Worm (Caenorhabditis elegans) whole organism, late embryonic: ENCODE results near the gene emg-1.

Experiments used
- C08G9.2 ChIP-seq: sonication (generic microtip); optimal IDR thresholded peaks from 2 replicates; lab custom pipeline; 2016; ENCODE audit warnings: mild to moderate bottlenecking, missing genetic modification characterization, moderate library complexity, missing compliant biosample characterization
- C38D4.7 ChIP-seq: fragments of 200-800 bp; sonication (Bioruptor generic); optimal IDR thresholded peaks from 2 replicates; lab custom pipeline; 2018; ENCODE audit warnings: mild to moderate bottlenecking, missing genetic modification characterization, moderate library complexity, missing compliant biosample characterization
- K09A11.1 ChIP-seq: sonication (generic microtip); optimal IDR thresholded peaks from 2 replicates; lab custom pipeline; 2017; ENCODE audit warnings: antibody characterized with exemption, mild to moderate bottlenecking, missing genetic modification characterization, missing compliant biosample characterization; ENCODE audit not compliant: insufficient read depth
- T23F11.4 ChIP-seq: fragments of 200-800 bp; sonication (Bioruptor generic); optimal IDR thresholded peaks from 2 replicates; lab custom pipeline; 2018; ENCODE audit warnings: mild to moderate bottlenecking, missing genetic modification characterization, missing compliant biosample characterization
- Y22D7AL.16 ChIP-seq: sonication (generic microtip); optimal IDR thresholded peaks from 2 replicates; lab custom pipeline; 2016; ENCODE audit warnings: missing genetic modification characterization, missing compliant biosample characterization
- ahr-1 ChIP-seq: sonication (generic microtip); optimal IDR thresholded peaks from 2 replicates; lab custom pipeline; 2016; ENCODE audit warnings: missing genetic modification characterization, missing compliant biosample characterization
- ama-1 ChIP-seq: fragments of 150-350 bp; optimal IDR thresholded peaks from 2 replicates; lab custom pipeline; 2014
- ceh-19 ChIP-seq: fragments of 200-800 bp; sonication (Bioruptor generic); optimal IDR thresholded peaks from 2 replicates; lab custom pipeline; 2018; ENCODE audit warnings: mild to moderate bottlenecking, missing genetic modification characterization, missing compliant biosample characterization
- ceh-22 ChIP-seq: sonication (generic microtip); optimal IDR thresholded peaks from 2 replicates; lab custom pipeline; 2017; ENCODE audit warnings: missing biosample characterization, missing genetic modification characterization
- ceh-24 ChIP-seq: sonication (generic microtip); optimal IDR thresholded peaks from 2 replicates; lab custom pipeline; 2016; ENCODE audit warnings: mild to moderate bottlenecking, missing genetic modification characterization, missing compliant biosample characterization
- ceh-30 ChIP-seq: fragments of 150-350 bp; optimal IDR thresholded peaks from 2 replicates; lab custom pipeline; 2014; ENCODE audit warnings: missing biosample characterization, missing genetic modification characterization
- ceh-31 ChIP-seq: sonication (generic microtip); optimal IDR thresholded peaks from 2 replicates; lab custom pipeline; 2016; ENCODE audit warnings: missing genetic modification characterization, missing compliant biosample characterization
- ceh-48 ChIP-seq: sonication (generic microtip); optimal IDR thresholded peaks from 2 replicates; lab custom pipeline; 2016; ENCODE audit warnings: missing genetic modification characterization, inconsistent platforms, missing compliant biosample characterization
- ceh-9 ChIP-seq: sonication (generic microtip); optimal IDR thresholded peaks from 2 replicates; lab custom pipeline; 2016; ENCODE audit warnings: mild to moderate bottlenecking, missing genetic modification characterization, inconsistent platforms, missing compliant biosample characterization
- che-1 ChIP-seq: sonication (generic microtip); optimal IDR thresholded peaks from 2 replicates; lab custom pipeline; 2016; ENCODE audit warnings: mild to moderate bottlenecking, missing genetic modification characterization, missing compliant biosample characterization
- dve-1 ChIP-seq: sonication (generic microtip); optimal IDR thresholded peaks from 2 replicates; lab custom pipeline; 2017; ENCODE audit warnings: antibody characterized with exemption, mild to moderate bottlenecking, missing genetic modification characterization, missing compliant biosample characterization
- elt-2 ChIP-seq: sonication (generic microtip); optimal IDR thresholded peaks from 2 replicates; lab custom pipeline; 2016; ENCODE audit warnings: missing genetic modification reagents, missing genetic modification characterization, missing compliant biosample characterization
- elt-4 ChIP-seq: sonication (generic microtip); optimal IDR thresholded peaks from 2 replicates; lab custom pipeline; 2016; ENCODE audit warnings: missing genetic modification characterization, missing compliant biosample characterization
- ets-4 ChIP-seq: sonication (generic microtip); optimal IDR thresholded peaks from 2 replicates; lab custom pipeline; 2016; ENCODE audit warnings: missing genetic modification characterization, missing compliant biosample characterization
- eyg-1 ChIP-seq: sonication (generic microtip); optimal IDR thresholded peaks from 2 replicates; lab custom pipeline; 2016; ENCODE audit warnings: missing genotype, missing genetic modification characterization, missing compliant biosample characterization
- fax-1 ChIP-seq: sonication (generic microtip); optimal IDR thresholded peaks from 2 replicates; lab custom pipeline; 2016; ENCODE audit warnings: missing genotype, missing genetic modification characterization, missing compliant biosample characterization
- fkh-10 ChIP-seq: fragments of 150-350 bp; optimal IDR thresholded peaks from 2 replicates; lab custom pipeline; 2014; ENCODE audit warnings: missing biosample characterization, missing genetic modification reagents, missing genetic modification characterization
- fkh-6 ChIP-seq: sonication (generic microtip); optimal IDR thresholded peaks from 2 replicates; lab custom pipeline; 2016; ENCODE audit warnings: missing genetic modification characterization, missing compliant biosample characterization
- gmeb-2 ChIP-seq: sonication (generic microtip); optimal IDR thresholded peaks from 2 replicates; lab custom pipeline; 2016; ENCODE audit warnings: missing genetic modification characterization, inconsistent platforms, missing compliant biosample characterization
- hlh-13 ChIP-seq: fragments of 200-800 bp; sonication (Bioruptor generic); optimal IDR thresholded peaks from 2 replicates; lab custom pipeline; 2018; ENCODE audit warnings: mild to moderate bottlenecking, missing genetic modification characterization, missing compliant biosample characterization
- hlh-15 ChIP-seq: sonication (generic microtip); optimal IDR thresholded peaks from 2 replicates; lab custom pipeline; 2016; ENCODE audit warnings: missing genetic modification characterization, missing compliant biosample characterization
- hlh-30 ChIP-seq: sonication (generic microtip); optimal IDR thresholded peaks from 2 replicates; lab custom pipeline; 2017; ENCODE audit warnings: antibody characterized with exemption, missing genetic modification characterization, missing compliant biosample characterization; ENCODE audit not compliant: insufficient read depth
- hlh-6 ChIP-seq: sonication (generic microtip); optimal IDR thresholded peaks from 2 replicates; lab custom pipeline; 2016; ENCODE audit warnings: missing genotype, missing genetic modification characterization, missing compliant biosample characterization
- lim-6 ChIP-seq: sonication (generic microtip); optimal IDR thresholded peaks from 2 replicates; lab custom pipeline; 2016; ENCODE audit warnings: missing genetic modification characterization, missing compliant biosample characterization
- lin-11 ChIP-seq: fragments of 200-800 bp; sonication (Bioruptor generic); optimal IDR thresholded peaks from 2 replicates; lab custom pipeline; 2018; ENCODE audit warnings: mild to moderate bottlenecking, missing genetic modification characterization, missing compliant biosample characterization
- madf-2 ChIP-seq: sonication (generic microtip); optimal IDR thresholded peaks from 2 replicates; lab custom pipeline; 2017; ENCODE audit warnings: missing genetic modification characterization, missing compliant biosample characterization
- mec-3 ChIP-seq: sonication (generic microtip); optimal IDR thresholded peaks from 2 replicates; lab custom pipeline; 2016; ENCODE audit warnings: borderline replicate concordance, missing genetic modification characterization, missing compliant biosample characterization
- nhr-232 ChIP-seq: sonication (generic microtip); optimal IDR thresholded peaks from 2 replicates; lab custom pipeline; 2016; ENCODE audit warnings: missing genetic modification characterization, missing compliant biosample characterization
- npax-4 ChIP-seq: sonication (generic microtip); optimal IDR thresholded peaks from 2 replicates; lab custom pipeline; 2016; ENCODE audit warnings: missing genetic modification characterization, missing compliant biosample characterization
- pag-3 ChIP-seq: sonication (generic microtip); optimal IDR thresholded peaks from 2 replicates; lab custom pipeline; 2016; ENCODE audit warnings: missing compliant biosample characterization, missing genetic modification characterization, borderline replicate concordance
- pat-9 ChIP-seq: fragments of 200-800 bp; sonication (Bioruptor generic); optimal IDR thresholded peaks from 2 replicates; lab custom pipeline; 2018; ENCODE audit warnings: mild to moderate bottlenecking, missing genetic modification characterization, moderate library complexity, missing compliant biosample characterization
- pax-1 ChIP-seq: fragments of 150-350 bp; optimal IDR thresholded peaks from 2 replicates; lab custom pipeline; 2014; ENCODE audit warnings: missing biosample characterization, missing genetic modification characterization
- pha-2 ChIP-seq: sonication (generic microtip); optimal IDR thresholded peaks from 2 replicates; lab custom pipeline; 2017; ENCODE audit warnings: mild to moderate bottlenecking, missing genetic modification characterization, missing compliant biosample characterization
- pha-4 ChIP-seq: fragments of 150-350 bp; optimal IDR thresholded peaks from 2 replicates; lab custom pipeline; 2018; ENCODE audit warnings: missing biosample characterization, missing genetic modification reagents, missing genetic modification characterization
- pqm-1 ChIP-seq: sonication (generic microtip); optimal IDR thresholded peaks from 2 replicates; lab custom pipeline; 2016; ENCODE audit warnings: missing genetic modification characterization, missing compliant biosample characterization
- pros-1 ChIP-seq: fragments of 150-350 bp; optimal IDR thresholded peaks from 2 replicates; lab custom pipeline; 2014; ENCODE audit warnings: missing biosample characterization, missing genetic modification reagents, missing genetic modification characterization
- ref-2 ChIP-seq: sonication (generic microtip); optimal IDR thresholded peaks from 2 replicates; lab custom pipeline; 2016; ENCODE audit warnings: missing genetic modification characterization, missing compliant biosample characterization
- rnt-1 ChIP-seq: sonication (generic microtip); optimal IDR thresholded peaks from 2 replicates; lab custom pipeline; 2016; ENCODE audit warnings: missing genetic modification characterization, missing compliant biosample characterization
- sdc-2 ChIP-seq: sonication (generic microtip); optimal IDR thresholded peaks from 2 replicates; lab custom pipeline; 2016; ENCODE audit warnings: missing genotype, missing genetic modification characterization, missing compliant biosample characterization
- sox-4 ChIP-seq: sonication (generic microtip); optimal IDR thresholded peaks from 2 replicates; lab custom pipeline; 2017; ENCODE audit warnings: mild to moderate bottlenecking, missing genetic modification characterization, inconsistent platforms, missing compliant biosample characterization
- syd-9 ChIP-seq: sonication (generic microtip); optimal IDR thresholded peaks from 2 replicates; lab custom pipeline; 2016; ENCODE audit warnings: mild to moderate bottlenecking, missing genetic modification characterization, moderate library complexity, missing compliant biosample characterization
- tbx-2 ChIP-seq: sonication (generic microtip); optimal IDR thresholded peaks from 2 replicates; lab custom pipeline; 2016; ENCODE audit warnings: missing genetic modification characterization, missing compliant biosample characterization
- tbx-7 ChIP-seq: sonication (generic microtip); optimal IDR thresholded peaks from 2 replicates; lab custom pipeline; 2016; ENCODE audit warnings: missing genotype, missing genetic modification characterization, missing compliant biosample characterization
- ttx-3 ChIP-seq: sonication (generic microtip); optimal IDR thresholded peaks from 2 replicates; lab custom pipeline; 2016; ENCODE audit warnings: missing genetic modification reagents, missing genetic modification characterization, missing compliant biosample characterization
- unc-3 ChIP-seq, 2 experiments: fragments of 200-800 bp in 1 of 2; sonication (Bioruptor generic) in 1 of 2; sonication (generic microtip) in 1 of 2; conservative IDR thresholded peaks in 1 of 2; optimal IDR thresholded peaks in 1 of 2; 2 replicates each; pipeline versions ENCODE4 v1.3.6 to Lab custom; 2016 to 2022; ENCODE audit warnings: missing compliant biosample characterization in 2 of 2, missing genetic modification characterization in 2 of 2, missing genetic modification reagents in 1 of 2
- unc-42 ChIP-seq: sonication (generic microtip); optimal IDR thresholded peaks from 2 replicates; lab custom pipeline; 2016; ENCODE audit warnings: missing genotype, missing genetic modification characterization, missing compliant biosample characterization
- unc-55 ChIP-seq: sonication (generic microtip); optimal IDR thresholded peaks from 2 replicates; lab custom pipeline; 2017; ENCODE audit warnings: missing biosample characterization, missing genetic modification reagents, missing genetic modification characterization
- ztf-16 ChIP-seq: sonication (generic microtip); optimal IDR thresholded peaks from 2 replicates; lab custom pipeline; 2017; ENCODE audit warnings: missing genetic modification characterization, missing compliant biosample characterization

Gene emg-1

ce11 chrIII:10624564-10624963 is 24.8 kb upstream of the emg-1 start:
- TF ChIP-seq pax-1 (tag; lab: Kevin White, UChicago) (no peak), hlh-15 (tag; lab: Kevin White, UChicago) (no peak), ceh-24 (no peak), ttx-3 (tag; lab: Kevin White, UChicago) (peak; percentile 50), elt-4 (no peak), dve-1 (tag; lab: Kevin White, UChicago) (peak; percentile 53), tbx-7 (tag; lab: Kevin White, UChicago) (no peak), pag-3 (tag; lab: Kevin White, UChicago) (no peak), hlh-30 (tag; lab: Kevin White, UChicago) (peak; percentile 40), npax-4 (tag; lab: Kevin White, UChicago) (peak; percentile 22), ceh-22 (tag; lab: Kevin White, UChicago) (no peak), hlh-13 (GFP tag; lab: Kevin White, UChicago) (peak; percentile 55), tbx-2 (tag; lab: Kevin White, UChicago) (peak; percentile 51), unc-55 (no peak), pros-1 (tag; lab: Kevin White, UChicago) (no peak), C08G9.2 (tag; lab: Kevin White, UChicago) (peak; percentile 66), unc-42 (tag; lab: Kevin White, UChicago) (no peak), fkh-10 (GFP tag; lab: Kevin White, UChicago) (no peak), fkh-6 (tag; lab: Kevin White, UChicago) (peak; percentile 65), T23F11.4 (GFP tag; lab: Kevin White, UChicago) (peak; percentile 36), rnt-1 (tag; lab: Kevin White, UChicago) (peak; percentile 44), syd-9 (tag; lab: Kevin White, UChicago) (peak; percentile 48), ref-2 (peak; percentile 37), ahr-1 (no peak), ceh-48 (tag; lab: Kevin White, UChicago) (peak; percentile 66), che-1 (tag; lab: Kevin White, UChicago) (peak; percentile 80), elt-2 (tag; lab: Kevin White, UChicago) (peak; percentile 76), K09A11.1 (tag; lab: Kevin White, UChicago) (no peak), unc-3 (GFP tag; conservative IDR thresholded peaks at IDR 0.05; lab: Robert Waterston, UW) (0 out of 2 replicates have a peak, but pooled peaks have one; percentile 34), unc-3 (tag; optimal IDR thresholded peaks at IDR 0.05; lab: Kevin White, UChicago) (peak; percentile 58), madf-2 (peak; percentile 63), pha-4 (tag; lab: Kevin White, UChicago) (no peak), nhr-232 (tag; lab: Kevin White, UChicago) (peak; percentile 80), gmeb-2 (peak; percentile 43), pha-2 (tag; lab: Kevin White, UChicago) (peak; percentile 67), C38D4.7 (GFP tag; lab: Kevin White, UChicago) (peak; percentile 67), ceh-9 (tag; lab: Kevin White, UChicago) (peak; percentile 29), Y22D7AL.16 (tag; lab: Kevin White, UChicago) (peak; percentile 30), lim-6 (tag; lab: Kevin White, UChicago) (no peak), sdc-2 (peak; percentile 27), fax-1 (tag; lab: Kevin White, UChicago) (peak; percentile 58), ztf-16 (tag; lab: Kevin White, UChicago) (peak; percentile 56), eyg-1 (tag; lab: Kevin White, UChicago) (peak; percentile 31), lin-11 (tag; lab: Kevin White, UChicago) (peak; percentile 70), ets-4 (tag; lab: Kevin White, UChicago) (no peak), pqm-1 (no peak), ceh-30 (tag; lab: Kevin White, UChicago) (no peak), hlh-6 (tag; lab: Kevin White, UChicago) (peak; percentile 75), pat-9 (tag; lab: Kevin White, UChicago) (peak; percentile 65), ceh-31 (tag; lab: Kevin White, UChicago) (no peak), sox-4 (tag; lab: Kevin White, UChicago) (peak; percentile 65), ceh-19 (GFP tag; lab: Kevin White, UChicago) (peak; percentile 68), mec-3 (tag; lab: Kevin White, UChicago) (no peak), ama-1 (lab: Kevin White, UChicago) (no peak)
